Worm (Caenorhabditis elegans): Measurements from ENCODE around the gene mboa-6.

DNA sequence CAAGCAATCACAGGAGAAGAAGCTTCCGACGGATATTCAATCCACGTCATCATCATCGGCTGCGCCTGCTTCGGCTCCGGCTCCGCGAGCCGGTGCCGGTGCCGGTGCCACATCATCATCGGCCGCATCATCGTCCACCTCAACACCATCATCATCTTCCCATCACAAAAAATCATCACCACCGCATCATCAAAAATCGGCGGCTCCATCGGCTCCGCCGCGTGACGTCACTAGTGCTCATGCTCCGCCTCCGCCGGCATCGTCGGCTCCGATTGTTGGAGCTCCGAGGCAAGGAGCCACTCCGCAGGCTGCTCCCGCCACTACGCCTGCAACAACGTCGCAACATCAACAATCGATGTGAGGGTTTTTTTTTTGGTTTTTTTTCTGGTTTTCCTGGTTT is 29.7 kb downstream of the mboa-6 start:
- TF ChIP-seq T22C8.4 (GFP tag; IDR thresholded peaks at IDR 0.05) (no peak), flt-1 (GFP tag; IDR thresholded peaks at IDR 0.05) (no peak), med-1 (GFP tag; optimal IDR thresholded peaks at IDR 0.05; ENCODE audit: insufficient read depth) (no peak), ztf-29 (GFP tag; IDR thresholded peaks at IDR 0.05) (no peak), tab-1 (GFP tag; IDR thresholded peaks at IDR 0.05) (no peak; the same call in 1 of the 2 replicates), ztf-23 (GFP tag; IDR thresholded peaks at IDR 0.05) (no peak), cog-1 (tag; optimal IDR thresholded peaks at IDR 0.05) (no peak), klf-2 (GFP tag; conservative IDR thresholded peaks at IDR 0.05) (no peak), ref-1 (GFP tag; conservative IDR thresholded peaks at IDR 0.05) (no peak)

Data from whole organism, midembryonic.